Fruit fly (Drosophila melanogaster): ENCODE results near the gene CG9123.
A peak's percentile ranks its signal among the peaks of the same experiment; 100 is the strongest.

Gene CG9123

dm6 chrX:15333066-15333874 is 8.6 kb downstream of the CG9123 start, which contains the start of the genes CG9114 and HDAC6 (continued):
- no peak for TF ChIP-seq CG6654 (GFP tag; optimal IDR thresholded peaks at IDR 0.05)
- TF ChIP-seq CG16779 (GFP tag; IDR thresholded peaks at IDR 0.05) = no peak
- no peak for TF ChIP-seq tgo (GFP tag; IDR thresholded peaks at IDR 0.05)
- TF ChIP-seq Abd-B (GFP tag; optimal IDR thresholded peaks at IDR 0.05) = no peak
- peak; percentile 72 for TF ChIP-seq bbx (GFP tag; IDR thresholded peaks at IDR 0.05; ENCODE audit: partially characterized antibody)
- TF ChIP-seq CG4730 (GFP tag; IDR thresholded peaks at IDR 0.05) = no peak
- TF ChIP-seq da (GFP tag; optimal IDR thresholded peaks at IDR 0.05) = no peak
- no peak for TF ChIP-seq CG18619 (GFP tag; optimal IDR thresholded peaks at IDR 0.05)
- TF ChIP-seq gcm2 (GFP tag; optimal IDR thresholded peaks at IDR 0.05) = no peak
- no peak for TF ChIP-seq Nf-YB (GFP tag; optimal IDR thresholded peaks at IDR 0.05)
- no peak for TF ChIP-seq Deaf1 (tag; optimal IDR thresholded peaks at IDR 0.05)
- TF ChIP-seq CG7963 (GFP tag; IDR thresholded peaks at IDR 0.05; ENCODE audit: partially characterized antibody) = peak; percentile 77; the same call in 2 of the 3 replicates
- TF ChIP-seq CG7839 (tag; optimal IDR thresholded peaks at IDR 0.05) = no peak
- TF ChIP-seq CG42726 (GFP tag; IDR thresholded peaks at IDR 0.05; ENCODE audit: partially characterized antibody) = no peak
- no peak for TF ChIP-seq Atf-2 (GFP tag; optimal IDR thresholded peaks at IDR 0.05)
- TF ChIP-seq Sox102F (GFP tag; optimal IDR thresholded peaks at IDR 0.05) = no peak
- TF ChIP-seq CG17361 (GFP tag; IDR thresholded peaks at IDR 0.05) = 0 out of 3 replicates have a peak, but pooled peaks have one; percentile 13
- peak; percentile 85 for TF ChIP-seq knrl (GFP tag; IDR thresholded peaks at IDR 0.05; ENCODE audit: partially characterized antibody)
- no peak for TF ChIP-seq cad (GFP tag; optimal IDR thresholded peaks at IDR 0.05)
- TF ChIP-seq CG7987 (GFP tag; optimal IDR thresholded peaks at IDR 0.05) = no peak
- no peak for TF ChIP-seq Tbp (GFP tag; optimal IDR thresholded peaks at IDR 0.05)
- TF ChIP-seq gsb-n (tag; optimal IDR thresholded peaks at IDR 0.05) = no peak
- TF ChIP-seq CG34422 (GFP tag; IDR thresholded peaks at IDR 0.05) = peak; percentile 69; the same call in 1 of the 3 replicates
- TF ChIP-seq CG12071 (GFP tag; optimal IDR thresholded peaks at IDR 0.05) = no peak
- no peak for TF ChIP-seq CG2202 (tag; optimal IDR thresholded peaks at IDR 0.05)
- no peak for TF ChIP-seq Fer2 (tag; optimal IDR thresholded peaks at IDR 0.05)
- no peak for TF ChIP-seq emc (GFP tag; optimal IDR thresholded peaks at IDR 0.05)
- no peak for TF ChIP-seq CG8359 (GFP tag; optimal IDR thresholded peaks at IDR 0.05; ENCODE audit: borderline replicate concordance)
- no peak for TF ChIP-seq run (tag; optimal IDR thresholded peaks at IDR 0.05)
- peak; percentile 55 for TF ChIP-seq HmgD (GFP tag; optimal IDR thresholded peaks at IDR 0.05)
- no peak for TF ChIP-seq CG4820 (GFP tag; optimal IDR thresholded peaks at IDR 0.05)
- no peak for TF ChIP-seq Sry-β (GFP tag; optimal IDR thresholded peaks at IDR 0.05)
- peak; percentile 70; the same call in 1 of the 2 replicates for TF ChIP-seq CG2129 (GFP tag; IDR thresholded peaks at IDR 0.05; ENCODE audit: partially characterized antibody)
- no peak for TF ChIP-seq Rx (GFP tag; IDR thresholded peaks at IDR 0.05)
- TF ChIP-seq Fer3 (tag; optimal IDR thresholded peaks at IDR 0.05) = no peak
- TF ChIP-seq CG2116 (GFP tag; optimal IDR thresholded peaks at IDR 0.05) = peak; percentile 77
- TF ChIP-seq CG13424 (tag; optimal IDR thresholded peaks at IDR 0.05) = no peak
- peak; percentile 18 for TF ChIP-seq lilli (GFP tag; optimal IDR thresholded peaks at IDR 0.05)
- TF ChIP-seq Adf1 (GFP tag; IDR thresholded peaks at IDR 0.05) = no peak
- TF ChIP-seq CG11696 (GFP tag; IDR thresholded peaks at IDR 0.05) = no peak
- no peak for TF ChIP-seq psq (GFP tag; optimal IDR thresholded peaks at IDR 0.05)
- no peak for TF ChIP-seq CG10654 (GFP tag; optimal IDR thresholded peaks at IDR 0.05)
- TF ChIP-seq MBD-R2 (GFP tag; IDR thresholded peaks at IDR 0.05) = peak; percentile 69
- no peak for TF ChIP-seq bab2 (GFP tag; optimal IDR thresholded peaks at IDR 0.05)
- TF ChIP-seq eyg (GFP tag; optimal IDR thresholded peaks at IDR 0.05) = no peak
- TF ChIP-seq Bgb (GFP tag; IDR thresholded peaks at IDR 0.05; ENCODE audit: partially characterized antibody) = peak; percentile 79
- TF ChIP-seq rib (GFP tag; IDR thresholded peaks at IDR 0.05) = no peak
- no peak for TF ChIP-seq nerfin-1 (tag; optimal IDR thresholded peaks at IDR 0.05)
- TF ChIP-seq CG17186 (GFP tag; optimal IDR thresholded peaks at IDR 0.05) = peak; percentile 11

Measured in whole organism, embryonic.